Fruit fly (Drosophila melanogaster) whole organism, embryonic: ENCODE data around the gene fan.

Experiments used
- Aef1 ChIP-seq: fragments of 200-800 bp; sonication (Bioruptor generic); IDR thresholded peaks from 3 replicates; pipeline ENCODE4 v1.3.6; 2022; ENCODE audit warnings: missing biosample characterization, missing genetic modification characterization
- CG12769 ChIP-seq: fragments of 200-800 bp; sonication (Bioruptor generic); optimal IDR thresholded peaks from 2 replicates; lab custom pipeline; 2019; ENCODE audit warnings: missing biosample characterization, mild to moderate bottlenecking, missing genetic modification characterization, moderate library complexity
- CG14014 ChIP-seq: fragments of 200-800 bp; sonication (Bioruptor generic); IDR thresholded peaks from 2 replicates; pipeline ENCODE4 v1.3.6; 2022; ENCODE audit warnings: missing biosample characterization, missing genetic modification characterization
- CG16813 ChIP-seq: fragments of 200-800 bp; sonication (Bioruptor generic); IDR thresholded peaks from 3 replicates; pipeline ENCODE4 v1.3.6; 2022; ENCODE audit warnings: missing biosample characterization, missing genetic modification characterization; ENCODE audit not compliant: partially characterized antibody
- CG2202 ChIP-seq: fragments of 200-800 bp; sonication (Bioruptor generic); optimal IDR thresholded peaks from 2 replicates; lab custom pipeline; 2018; ENCODE audit warnings: missing biosample characterization, mild to moderate bottlenecking, missing genetic modification characterization
- CG2678 ChIP-seq: fragments of 200-800 bp; sonication (Bioruptor generic); optimal IDR thresholded peaks from 3 replicates; lab custom pipeline; 2019; ENCODE audit warnings: missing biosample characterization, mild to moderate bottlenecking, missing genetic modification characterization, moderate library complexity
- CG32532 ChIP-seq: fragments of 200-800 bp; sonication (Bioruptor generic); IDR thresholded peaks from 2 replicates; pipeline ENCODE4 v1.3.6; 2022; ENCODE audit warnings: missing biosample characterization, missing genetic modification characterization
- CG3281 ChIP-seq: fragments of 200-800 bp; sonication (Bioruptor generic); optimal IDR thresholded peaks from 3 replicates; lab custom pipeline; 2017; ENCODE audit warnings: missing biosample characterization, mild to moderate bottlenecking, missing genetic modification characterization
- CG4820 ChIP-seq: fragments of 200-800 bp; sonication (Bioruptor generic); optimal IDR thresholded peaks from 3 replicates; lab custom pipeline; 2016; ENCODE audit warnings: missing biosample characterization, missing genetic modification characterization
- CG7271 ChIP-seq: fragments of 200-800 bp; sonication (Bioruptor generic); optimal IDR thresholded peaks from 2 replicates; lab custom pipeline; 2018; ENCODE audit warnings: missing biosample characterization, mild to moderate bottlenecking, missing genetic modification characterization, moderate library complexity
- CG7745 ChIP-seq: fragments of 200-800 bp; sonication (Bioruptor generic); optimal IDR thresholded peaks from 2 replicates; lab custom pipeline; 2018; ENCODE audit warnings: missing biosample characterization, mild to moderate bottlenecking, missing genetic modification characterization, moderate library complexity
- CG7928 ChIP-seq: fragments of 200-800 bp; sonication (Bioruptor generic); optimal IDR thresholded peaks from 2 replicates; lab custom pipeline; 2017; ENCODE audit warnings: missing biosample characterization, mild to moderate bottlenecking, missing genetic modification characterization
- CG8290 ChIP-seq, 3 experiments: fragments of 200-800 bp; sonication (Bioruptor generic); optimal IDR thresholded peaks; 2 replicates each; lab custom pipeline; 2016 to 2019; ENCODE audit warnings: missing biosample characterization in 3 of 3, missing genetic modification characterization in 3 of 3, mild to moderate bottlenecking in 2 of 3, moderate library complexity in 1 of 3
- CG8359 ChIP-seq: fragments of 200-800 bp; sonication (Bioruptor generic); optimal IDR thresholded peaks from 2 replicates; lab custom pipeline; 2017; ENCODE audit warnings: missing biosample characterization, mild to moderate bottlenecking, missing genetic modification characterization, borderline replicate concordance
- CG8478 ChIP-seq: fragments of >200 bp; optimal IDR thresholded peaks from 2 replicates; lab custom pipeline; 2018
- CG8944 ChIP-seq: fragments of 200-800 bp; sonication (Bioruptor generic); optimal IDR thresholded peaks from 3 replicates; lab custom pipeline; 2016; ENCODE audit warnings: missing biosample characterization, missing genetic modification characterization
- CG9215 ChIP-seq: fragments of 200-800 bp; sonication (Bioruptor generic); IDR thresholded peaks from 2 replicates; pipeline ENCODE4 v1.3.6; 2022; ENCODE audit warnings: missing biosample characterization, missing genetic modification characterization
- CG9817 ChIP-seq: fragments of 200-800 bp; sonication (Bioruptor generic); optimal IDR thresholded peaks from 2 replicates; lab custom pipeline; 2018; ENCODE audit warnings: missing biosample characterization, mild to moderate bottlenecking, missing genetic modification characterization, moderate library complexity
- CG9932 ChIP-seq: fragments of 200-800 bp; sonication (Bioruptor generic); IDR thresholded peaks from 2 replicates; pipeline ENCODE4 v1.3.6; 2022; ENCODE audit warnings: missing biosample characterization, missing genetic modification characterization
- CoRest ChIP-seq: fragments of 200-800 bp; sonication (Bioruptor generic); optimal IDR thresholded peaks from 3 replicates; lab custom pipeline; 2018; ENCODE audit warnings: missing biosample characterization, mild to moderate bottlenecking, missing genetic modification characterization, moderate library complexity
- D ChIP-seq, 2 experiments: fragments of 200-800 bp in 1 of 2; fragments of >200 bp in 1 of 2; sonication (Bioruptor generic) in 1 of 2; optimal IDR thresholded peaks; 2 replicates in 1 of 2; 3 replicates in 1 of 2; lab custom pipeline; 2017; ENCODE audit warnings: mild to moderate bottlenecking in 1 of 2, missing biosample characterization in 1 of 2, missing genetic modification characterization in 1 of 2, missing genetic modification reagents in 1 of 2
- D19A ChIP-seq: fragments of 200-800 bp; optimal IDR thresholded peaks from 3 replicates; lab custom pipeline; 2019; ENCODE audit warnings: missing biosample characterization, mild to moderate bottlenecking, missing genetic modification characterization, moderate library complexity
- GATAe ChIP-seq: fragments of 200-800 bp; sonication (Bioruptor generic); conservative IDR thresholded peaks from 2 replicates; pipeline ENCODE4 v1.3.6; 2022; ENCODE audit warnings: missing biosample characterization, missing genetic modification characterization
- Lim3 ChIP-seq: fragments of 200-800 bp; sonication (Bioruptor generic); IDR thresholded peaks from 2 replicates; pipeline ENCODE4 v1.3.6; 2022; ENCODE audit warnings: missing biosample characterization, missing genetic modification characterization
- Med ChIP-seq: fragments of 200-800 bp; sonication (Bioruptor generic); peaks from one replicate; lab custom pipeline; 2016; ENCODE audit warnings: missing biosample characterization, missing genetic modification characterization, mild to moderate bottlenecking, inconsistent platforms, moderate library complexity
- Oaz ChIP-seq: fragments of 200-800 bp; sonication (Bioruptor generic); IDR thresholded peaks from 2 replicates; pipeline ENCODE4 v1.3.6; 2022; ENCODE audit warnings: missing biosample characterization, missing genetic modification characterization
- Sox100B ChIP-seq: fragments of 200-800 bp; sonication (Bioruptor generic); optimal IDR thresholded peaks from 3 replicates; lab custom pipeline; 2018; ENCODE audit warnings: missing biosample characterization, mild to moderate bottlenecking, missing genetic modification characterization
- Sox102F ChIP-seq: fragments of 200-800 bp; sonication (Bioruptor generic); optimal IDR thresholded peaks from 2 replicates; lab custom pipeline; 2018; ENCODE audit warnings: missing biosample characterization, mild to moderate bottlenecking, missing genetic modification characterization, moderate library complexity
- Tbp ChIP-seq: fragments of >200 bp; optimal IDR thresholded peaks from 2 replicates; lab custom pipeline; 2018; ENCODE audit warnings: missing biosample characterization, missing genetic modification characterization
- Vsx1 ChIP-seq: fragments of 200-800 bp; sonication (Bioruptor generic); optimal IDR thresholded peaks from 2 replicates; lab custom pipeline; 2017; ENCODE audit warnings: missing biosample characterization, mild to moderate bottlenecking, missing genetic modification characterization, missing genetic modification reagents
- al ChIP-seq: fragments of 200-800 bp; sonication (Bioruptor generic); IDR thresholded peaks from 2 replicates; pipeline ENCODE4 v1.3.6; 2022; ENCODE audit warnings: missing biosample characterization, missing genetic modification characterization
- ara ChIP-seq: fragments of 200-800 bp; sonication (Bioruptor generic); IDR thresholded peaks from 2 replicates; pipeline ENCODE4 v1.3.6; 2022; ENCODE audit warnings: missing biosample characterization, missing genetic modification characterization
- cwo ChIP-seq: fragments of 200-800 bp; sonication (Bioruptor generic); optimal IDR thresholded peaks from 3 replicates; lab custom pipeline; 2017; ENCODE audit warnings: missing biosample characterization, missing genetic modification characterization, mild to moderate bottlenecking, moderate library complexity, missing genetic modification reagents
- exex ChIP-seq: fragments of 200-800 bp; sonication (Bioruptor generic); optimal IDR thresholded peaks from 4 replicates; lab custom pipeline; 2018; ENCODE audit warnings: missing biosample characterization, mild to moderate bottlenecking, missing genetic modification characterization, moderate library complexity
- eyg ChIP-seq: fragments of 200-800 bp; sonication (Bioruptor generic); optimal IDR thresholded peaks from 3 replicates; lab custom pipeline; 2016; ENCODE audit warnings: missing biosample characterization, missing genetic modification characterization
- fd96Cb ChIP-seq: fragments of 200-800 bp; sonication (Bioruptor generic); optimal IDR thresholded peaks from 2 replicates; lab custom pipeline; 2018; ENCODE audit warnings: missing biosample characterization, mild to moderate bottlenecking, missing genetic modification characterization, moderate library complexity
- gem ChIP-seq: fragments of 200-800 bp; sonication (Bioruptor generic); optimal IDR thresholded peaks from 2 replicates; lab custom pipeline; 2019; ENCODE audit warnings: missing biosample characterization, mild to moderate bottlenecking, missing genetic modification characterization, moderate library complexity
- grau ChIP-seq: fragments of 200-800 bp; optimal IDR thresholded peaks from 3 replicates; lab custom pipeline; 2019; ENCODE audit warnings: missing biosample characterization, mild to moderate bottlenecking, missing genetic modification characterization, moderate library complexity
- grn ChIP-seq: fragments of 200-800 bp; sonication (Bioruptor generic); optimal IDR thresholded peaks from 3 replicates; lab custom pipeline; 2017; ENCODE audit warnings: missing biosample characterization, missing genetic modification characterization
- hb ChIP-seq: fragments of 200-800 bp; sonication (Bioruptor generic); IDR thresholded peaks from 3 replicates; pipeline ENCODE4 v1.3.6; 2022; ENCODE audit warnings: missing biosample characterization, missing genetic modification characterization; ENCODE audit not compliant: partially characterized antibody
- hbn ChIP-seq: fragments of 200-800 bp; sonication (Bioruptor generic); IDR thresholded peaks from 2 replicates; pipeline ENCODE4 v1.3.6; 2022; ENCODE audit warnings: missing biosample characterization, missing genetic modification characterization; ENCODE audit not compliant: partially characterized antibody
- lmd ChIP-seq: fragments of 200-800 bp; sonication (Bioruptor generic); IDR thresholded peaks from 2 replicates; pipeline ENCODE4 v1.3.6; 2022; ENCODE audit warnings: missing biosample characterization, missing genetic modification characterization
- mam ChIP-seq: fragments of 200-800 bp; sonication (Bioruptor generic); optimal IDR thresholded peaks from 3 replicates; lab custom pipeline; 2016; ENCODE audit warnings: missing biosample characterization, missing genetic modification characterization
- mirr ChIP-seq: fragments of 200-800 bp; sonication (Bioruptor generic); optimal IDR thresholded peaks from 3 replicates; lab custom pipeline; 2018; ENCODE audit warnings: missing biosample characterization, mild to moderate bottlenecking, missing genetic modification characterization
- pan ChIP-seq, 4 experiments: fragments of >200 bp in 3 of 4; fragments of 200-800 bp in 1 of 4; sonication (Bioruptor generic) in 1 of 4; optimal IDR thresholded peaks in 3 of 4; IDR thresholded peaks in 1 of 4; 2 replicates each; pipeline versions ENCODE4 v1.3.6 to Lab custom; 2017 to 2022; ENCODE audit warnings: missing biosample characterization in 2 of 4, missing genetic modification characterization in 2 of 4, mixed read lengths in 1 of 4
- slbo ChIP-seq: fragments of 200-800 bp; sonication (Bioruptor generic); IDR thresholded peaks from 2 replicates; pipeline ENCODE4 v1.3.6; 2022; ENCODE audit warnings: missing biosample characterization, missing genetic modification characterization
- tio ChIP-seq: fragments of 200-800 bp; sonication (Bioruptor generic); optimal IDR thresholded peaks from 2 replicates; lab custom pipeline; 2017; ENCODE audit warnings: missing biosample characterization, missing genetic modification characterization, inconsistent platforms
- wek ChIP-seq: fragments of 200-800 bp; sonication (Bioruptor generic); optimal IDR thresholded peaks from 3 replicates; lab custom pipeline; 2018; ENCODE audit warnings: missing biosample characterization, mild to moderate bottlenecking, missing genetic modification characterization, moderate library complexity
- zfh2 ChIP-seq: fragments of 200-800 bp; sonication (Bioruptor generic); optimal IDR thresholded peaks from 2 replicates; lab custom pipeline; 2016; ENCODE audit warnings: missing biosample characterization, missing genetic modification characterization

Gene fan

dm6 chr3L:8073370-8073769 is 35.6 kb upstream of the fan start:
- TF ChIP-seq Aef1 (GFP tag; lab: Robert Waterston, UW) (no peak), CG7271 (tag; lab: Kevin White, UChicago) (no peak), CG4820 (GFP tag; lab: Kevin White, UChicago) (no peak), GATAe (GFP tag; lab: Robert Waterston, UW) (peak; percentile 33), Vsx1 (peak; percentile 61), mirr (peak; percentile 9), CG8290 (GFP tag; optimal IDR thresholded peaks at IDR 0.05; lab: Kevin White, UChicago) (no peak), CG8290 (tag; optimal IDR thresholded peaks at IDR 0.05; lab: Kevin White, UChicago) (peak in 1 of 2 experiments; percentile 42), D19A (tag; lab: Kevin White, UChicago) (peak; percentile 78), grn (peak; percentile 97), CG9932 (GFP tag; lab: Robert Waterston, UW) (peak; percentile 32; the same call in 1 of the 2 replicates), CG16813 (GFP tag; lab: Robert Waterston, UW) (no peak), CG9215 (GFP tag; lab: Robert Waterston, UW) (no peak), slbo (0 out of 2 replicates have a peak, but pooled peaks have one; percentile 5), CG32532 (GFP tag; lab: Robert Waterston, UW) (peak; percentile 35; the same call in 1 of the 2 replicates), hbn (GFP tag; lab: Robert Waterston, UW) (no peak), hb (GFP tag; lab: Robert Waterston, UW) (no peak), CG2678 (tag; lab: Kevin White, UChicago) (peak; percentile 23), D (optimal IDR thresholded peaks at IDR 0.05; lab: Kevin White, UChicago) (no peak), D (GFP tag; optimal IDR thresholded peaks at IDR 0.05; lab: Kevin White, UChicago) (no peak), CG7928 (no peak), zfh2 (GFP tag; lab: Kevin White, UChicago) (peak; percentile 18), CG3281 (peak; percentile 26), CoRest (tag; lab: Kevin White, UChicago) (peak; percentile 6), CG2202 (no peak), grau (tag; lab: Kevin White, UChicago) (peak; percentile 28), wek (GFP tag; lab: Kevin White, UChicago) (no peak), mam (GFP tag; lab: Kevin White, UChicago) (peak; percentile 12), Tbp (GFP tag; lab: Kevin White, UChicago) (no peak), Sox100B (peak; percentile 4), Oaz (GFP tag; lab: Robert Waterston, UW) (no peak), CG7745 (peak; percentile 97), CG8944 (GFP tag; lab: Kevin White, UChicago) (no peak), Lim3 (GFP tag; lab: Robert Waterston, UW) (no peak), Sox102F (GFP tag; lab: Kevin White, UChicago) (peak; percentile 9), cwo (no peak), eyg (no peak), CG14014 (GFP tag; lab: Robert Waterston, UW) (peak; percentile 27; the same call in 1 of the 2 replicates), al (peak; percentile 26; the same call in 1 of the 2 replicates), CG8478 (lab: Kevin White, UChicago) (no peak), CG9817 (peak; percentile 2), pan (optimal IDR thresholded peaks at IDR 0.05; lab: Kevin White, UChicago) (no peak), pan (GFP tag; optimal IDR thresholded peaks at IDR 0.05 in 1 of 2, IDR thresholded peaks at IDR 0.05 in 1 of 2) (peak in 1 of 2 experiments; percentile 16), exex (tag; lab: Kevin White, UChicago) (peak; percentile 77), CG8359 (GFP tag; lab: Kevin White, UChicago) (no peak), CG12769 (tag; lab: Kevin White, UChicago) (peak; percentile 40), gem (tag; lab: Kevin White, UChicago) (peak; percentile 3), fd96Cb (tag; lab: Kevin White, UChicago) (no peak), ara (GFP tag; lab: Robert Waterston, UW) (no peak), tio (peak; percentile 1), lmd (GFP tag; lab: Robert Waterston, UW) (no peak), Med (peak; percentile 31)
